Worm (Caenorhabditis elegans): Measurements from ENCODE around the gene Y54G2A.10.

Y54G2A.10 gene

ce11 chrIV:2773382-2773979 lies 26.0 kb upstream of the Y54G2A.10 start:
- TF ChIP-seq C04F5.9 (tag; optimal IDR thresholded peaks at IDR 0.05): no peak
- TF ChIP-seq unc-62 (GFP tag; optimal IDR thresholded peaks at IDR 0.05): no peak
- TF ChIP-seq skn-1 (tag; optimal IDR thresholded peaks at IDR 0.05): no peak
- TF ChIP-seq aly-2 (tag; optimal IDR thresholded peaks at IDR 0.05): no peak
- no peak for TF ChIP-seq ceh-8 (GFP tag; optimal IDR thresholded peaks at IDR 0.05)
- no peak for TF ChIP-seq ztf-4 (tag; optimal IDR thresholded peaks at IDR 0.05)
- TF ChIP-seq nhr-85 (tag): peak; percentile 76
- peak; percentile 14 for TF ChIP-seq pag-3 (tag; optimal IDR thresholded peaks at IDR 0.05; ENCODE audit: borderline replicate concordance, insufficient read depth)
- peak; percentile 19 for TF ChIP-seq swsn-7 (tag; optimal IDR thresholded peaks at IDR 0.05)
- peak; percentile 8 for TF ChIP-seq sup-37 (GFP tag; optimal IDR thresholded peaks at IDR 0.05)
- TF ChIP-seq nhr-71 (tag; optimal IDR thresholded peaks at IDR 0.05): peak; percentile 77
- peak; percentile 30 for TF ChIP-seq tbx-2 (tag; optimal IDR thresholded peaks at IDR 0.05)
- TF ChIP-seq blmp-1 (tag; optimal IDR thresholded peaks at IDR 0.05): peak; percentile 86
- TF ChIP-seq ets-5 (GFP tag; IDR thresholded peaks at IDR 0.05): no peak
- TF ChIP-seq nhr-12 (tag; optimal IDR thresholded peaks at IDR 0.05): no peak
- no peak for TF ChIP-seq sptf-1 (tag; optimal IDR thresholded peaks at IDR 0.05)
- TF ChIP-seq ama-1 (optimal IDR thresholded peaks at IDR 0.05): peak; percentile 73
- TF ChIP-seq C16A3.4 (tag; optimal IDR thresholded peaks at IDR 0.05): peak; percentile 28
- TF ChIP-seq zip-4 (GFP tag; optimal IDR thresholded peaks at IDR 0.05): no peak
- no peak for TF ChIP-seq ceh-90 (tag; optimal IDR thresholded peaks at IDR 0.05)
- TF ChIP-seq dpl-1 (GFP tag; optimal IDR thresholded peaks at IDR 0.05): peak in 2 of 3 experiments; percentile 3 to 22
- TF ChIP-seq snu-23 (GFP tag; optimal IDR thresholded peaks at IDR 0.05): peak; percentile 56
- TF ChIP-seq lin-39 (tag; optimal IDR thresholded peaks at IDR 0.05): no peak
- peak; percentile 30 for TF ChIP-seq nhr-90 (tag; optimal IDR thresholded peaks at IDR 0.05; ENCODE audit: poor library complexity)
- TF ChIP-seq lin-35 (GFP tag; optimal IDR thresholded peaks at IDR 0.05): peak in 1 of 2 experiments; percentile 39
- TF ChIP-seq aha-1 (tag; optimal IDR thresholded peaks at IDR 0.05): no peak
- peak in 2 of 6 experiments; percentile 23 to 64 for TF ChIP-seq elt-3 (tag; optimal IDR thresholded peaks at IDR 0.05)
- TF ChIP-seq nhr-47 (tag; optimal IDR thresholded peaks at IDR 0.05): peak; percentile 42
- peak; percentile 12 for TF ChIP-seq nhr-19 (GFP tag; conservative IDR thresholded peaks at IDR 0.05)
- TF ChIP-seq ceh-82 (tag; optimal IDR thresholded peaks at IDR 0.05): no peak
- no peak for TF ChIP-seq efl-1 (optimal IDR thresholded peaks at IDR 0.05)
- peak; percentile 11 to 64 for TF ChIP-seq efl-1 (GFP tag; optimal IDR thresholded peaks at IDR 0.05 in 1 of 2)
- no peak for TF ChIP-seq sox-4 (tag; optimal IDR thresholded peaks at IDR 0.05)
- peak in 1 of 2 experiments; percentile 17 for TF ChIP-seq lsy-2 (tag; optimal IDR thresholded peaks at IDR 0.05)
- peak; percentile 72 for TF ChIP-seq lin-14 (GFP tag; optimal IDR thresholded peaks at IDR 0.05)
- TF ChIP-seq nhr-20 (tag; optimal IDR thresholded peaks at IDR 0.05): peak; percentile 57
- no peak for TF ChIP-seq elt-2 (tag; optimal IDR thresholded peaks at IDR 0.05)
- no peak for TF ChIP-seq pax-3 (tag; optimal IDR thresholded peaks at IDR 0.05)
- TF ChIP-seq rnt-1 (tag; optimal IDR thresholded peaks at IDR 0.05): peak; percentile 22
- no peak for TF ChIP-seq mab-9 (GFP tag; IDR thresholded peaks at IDR 0.05)
- TF ChIP-seq zag-1 (tag; optimal IDR thresholded peaks at IDR 0.05): no peak
- TF ChIP-seq mep-1 (tag; optimal IDR thresholded peaks at IDR 0.05): peak; percentile 75
- TF ChIP-seq mdl-1 (tag; optimal IDR thresholded peaks at IDR 0.05): peak in 1 of 2 experiments; percentile 25

- TF ChIP-seq rnt-1 (tag; optimal IDR thresholded peaks at IDR 0.05) (peak; percentile 90), efl-1 (optimal IDR thresholded peaks at IDR 0.05) (peak; percentile 69 to 71), efl-1 (GFP tag; optimal IDR thresholded peaks at IDR 0.05 in 1 of 2) (peak; percentile 62 to 96), nhr-11 (tag; optimal IDR thresholded peaks at IDR 0.05) (peak; percentile 35), nhr-76 (tag; optimal IDR thresholded peaks at IDR 0.05) (no peak), C04F5.9 (tag; optimal IDR thresholded peaks at IDR 0.05) (peak; percentile 43), mep-1 (tag; optimal IDR thresholded peaks at IDR 0.05) (peak; percentile 94), irx-1 (tag; optimal IDR thresholded peaks at IDR 0.05) (peak; percentile 45), nhr-12 (tag; optimal IDR thresholded peaks at IDR 0.05) (no peak), lin-14 (GFP tag; optimal IDR thresholded peaks at IDR 0.05) (peak; percentile 94), jun-1 (tag; optimal IDR thresholded peaks at IDR 0.05) (peak; percentile 76), mdl-1 (tag; optimal IDR thresholded peaks at IDR 0.05) (peak in 1 of 2 experiments; percentile 86), xbp-1 (tag; optimal IDR thresholded peaks at IDR 0.05) (peak; percentile 63), nhr-85 (tag) (peak; percentile 96), dsc-1 (tag; optimal IDR thresholded peaks at IDR 0.05) (peak; percentile 28), ceh-8 (GFP tag; optimal IDR thresholded peaks at IDR 0.05) (peak; percentile 48), grh-1 (GFP tag; IDR thresholded peaks at IDR 0.05) (peak; percentile 95), Y116A8C.19 (tag; optimal IDR thresholded peaks at IDR 0.05; ENCODE audit: borderline replicate concordance) (no peak), zip-4 (GFP tag; optimal IDR thresholded peaks at IDR 0.05) (no peak), unc-86 (tag; optimal IDR thresholded peaks at IDR 0.05) (peak; percentile 45), blmp-1 (tag; optimal IDR thresholded peaks at IDR 0.05) (peak; percentile 74), ama-1 (optimal IDR thresholded peaks at IDR 0.05) (peak; percentile 89)
Observed at ce11 chrIV:2774500-2774899, 25.0 kb upstream of the Y54G2A.10 start.
